Worm (Caenorhabditis elegans) whole organism, late embryonic: Measurements from ENCODE around the gene dpy-7.

Experiments
- C08G9.2 ChIP-seq: sonication (generic microtip); optimal IDR thresholded peaks from 2 replicates; lab custom pipeline; 2016; ENCODE audit warnings: mild to moderate bottlenecking, missing genetic modification characterization, moderate library complexity, missing compliant biosample characterization
- C38D4.7 ChIP-seq: fragments of 200-800 bp; sonication (Bioruptor generic); optimal IDR thresholded peaks from 2 replicates; lab custom pipeline; 2018; ENCODE audit warnings: mild to moderate bottlenecking, missing genetic modification characterization, moderate library complexity, missing compliant biosample characterization
- ceh-18 ChIP-seq: sonication (generic microtip); optimal IDR thresholded peaks from 2 replicates; lab custom pipeline; 2016; ENCODE audit warnings: missing genetic modification characterization, missing compliant biosample characterization
- ceh-2 ChIP-seq: sonication (generic microtip); optimal IDR thresholded peaks from 2 replicates; lab custom pipeline; 2016; ENCODE audit warnings: missing genotype, missing genetic modification characterization, missing compliant biosample characterization
- ceh-24 ChIP-seq: sonication (generic microtip); optimal IDR thresholded peaks from 2 replicates; lab custom pipeline; 2016; ENCODE audit warnings: mild to moderate bottlenecking, missing genetic modification characterization, missing compliant biosample characterization
- ceh-30 ChIP-seq: fragments of 150-350 bp; optimal IDR thresholded peaks from 2 replicates; lab custom pipeline; 2014; ENCODE audit warnings: missing biosample characterization, missing genetic modification characterization
- ceh-6 ChIP-seq: fragments of 200-800 bp; sonication (Bioruptor generic); optimal IDR thresholded peaks from 2 replicates; lab custom pipeline; 2018; ENCODE audit warnings: mild to moderate bottlenecking, missing genetic modification characterization, missing compliant biosample characterization
- ceh-9 ChIP-seq: sonication (generic microtip); optimal IDR thresholded peaks from 2 replicates; lab custom pipeline; 2016; ENCODE audit warnings: mild to moderate bottlenecking, missing genetic modification characterization, inconsistent platforms, missing compliant biosample characterization
- dmd-4 ChIP-seq: sonication (generic microtip); optimal IDR thresholded peaks from 2 replicates; lab custom pipeline; 2016; ENCODE audit warnings: borderline replicate concordance, missing genetic modification characterization, missing compliant biosample characterization
- elt-2 ChIP-seq: sonication (generic microtip); optimal IDR thresholded peaks from 2 replicates; lab custom pipeline; 2016; ENCODE audit warnings: missing genetic modification reagents, missing genetic modification characterization, missing compliant biosample characterization
- eyg-1 ChIP-seq: sonication (generic microtip); optimal IDR thresholded peaks from 2 replicates; lab custom pipeline; 2016; ENCODE audit warnings: missing genotype, missing genetic modification characterization, missing compliant biosample characterization
- fax-1 ChIP-seq: sonication (generic microtip); optimal IDR thresholded peaks from 2 replicates; lab custom pipeline; 2016; ENCODE audit warnings: missing genotype, missing genetic modification characterization, missing compliant biosample characterization
- gmeb-2 ChIP-seq: sonication (generic microtip); optimal IDR thresholded peaks from 2 replicates; lab custom pipeline; 2016; ENCODE audit warnings: missing genetic modification characterization, inconsistent platforms, missing compliant biosample characterization
- nfya-1 ChIP-seq: sonication (generic microtip); optimal IDR thresholded peaks from 2 replicates; lab custom pipeline; 2017; ENCODE audit warnings: missing genetic modification characterization, mild to moderate bottlenecking, missing compliant biosample characterization, antibody characterized with exemption, moderate library complexity
- nhr-11 ChIP-seq: fragments of 150-350 bp; optimal IDR thresholded peaks from 2 replicates; lab custom pipeline; 2014; ENCODE audit warnings: missing biosample characterization, missing genetic modification characterization
- npax-4 ChIP-seq: sonication (generic microtip); optimal IDR thresholded peaks from 2 replicates; lab custom pipeline; 2016; ENCODE audit warnings: missing genetic modification characterization, missing compliant biosample characterization
- pag-3 ChIP-seq: sonication (generic microtip); optimal IDR thresholded peaks from 2 replicates; lab custom pipeline; 2016; ENCODE audit warnings: missing compliant biosample characterization, missing genetic modification characterization, borderline replicate concordance
- pros-1 ChIP-seq: fragments of 150-350 bp; optimal IDR thresholded peaks from 2 replicates; lab custom pipeline; 2014; ENCODE audit warnings: missing biosample characterization, missing genetic modification reagents, missing genetic modification characterization
- ref-2 ChIP-seq: sonication (generic microtip); optimal IDR thresholded peaks from 2 replicates; lab custom pipeline; 2016; ENCODE audit warnings: missing genetic modification characterization, missing compliant biosample characterization
- sox-4 ChIP-seq: sonication (generic microtip); optimal IDR thresholded peaks from 2 replicates; lab custom pipeline; 2017; ENCODE audit warnings: mild to moderate bottlenecking, missing genetic modification characterization, inconsistent platforms, missing compliant biosample characterization
- tbx-2 ChIP-seq: sonication (generic microtip); optimal IDR thresholded peaks from 2 replicates; lab custom pipeline; 2016; ENCODE audit warnings: missing genetic modification characterization, missing compliant biosample characterization
- ttx-3 ChIP-seq: sonication (generic microtip); optimal IDR thresholded peaks from 2 replicates; lab custom pipeline; 2016; ENCODE audit warnings: missing genetic modification reagents, missing genetic modification characterization, missing compliant biosample characterization
- unc-42 ChIP-seq: sonication (generic microtip); optimal IDR thresholded peaks from 2 replicates; lab custom pipeline; 2016; ENCODE audit warnings: missing genotype, missing genetic modification characterization, missing compliant biosample characterization
- unc-55 ChIP-seq: sonication (generic microtip); optimal IDR thresholded peaks from 2 replicates; lab custom pipeline; 2017; ENCODE audit warnings: missing biosample characterization, missing genetic modification reagents, missing genetic modification characterization
- zip-5 ChIP-seq: sonication (generic microtip); optimal IDR thresholded peaks from 2 replicates; lab custom pipeline; 2016; ENCODE audit warnings: missing genetic modification characterization, missing compliant biosample characterization

The dpy-7 gene

ce11 chrX:7537742-7538268, at the start of gene dpy-7:
Gene dpy-7, minus strand, starts transcription at chrX:7537792.
- TF ChIP-seq zip-5 (tag; lab: Kevin White, UChicago) (no peak), eyg-1 (no peak), ceh-2 (tag; lab: Kevin White, UChicago) (no peak), npax-4 (tag; lab: Kevin White, UChicago) (no peak)

ce11 chrX:7586588-7586987, 49.0 kb upstream of the dpy-7 start:
- TF ChIP-seq C08G9.2 (peak; percentile 29), elt-2 (tag; lab: Kevin White, UChicago) (no peak)
- TF ChIP-seq, all 69 proteins: peak for 1

- TF ChIP-seq zip-5 (tag; lab: Kevin White, UChicago) = no peak
- no peak for TF ChIP-seq ceh-6 (GFP tag; lab: Kevin White, UChicago)
- no peak for TF ChIP-seq nfya-1 (tag; lab: Kevin White, UChicago)
Observed at ce11 chrX:7585610-7586259, 48.1 kb upstream of the dpy-7 start, which contains the start of gene adt-2. Gene adt-2, plus strand, starts transcription at chrX:7586209.

- no peak for TF ChIP-seq fax-1 (tag; lab: Kevin White, UChicago)
- TF ChIP-seq unc-55 (GFP tag; lab: Kevin White, UChicago) = no peak
- no peak for TF ChIP-seq pros-1 (tag; lab: Kevin White, UChicago)
- TF ChIP-seq ceh-9 (tag; lab: Kevin White, UChicago) = no peak
- no peak for TF ChIP-seq C38D4.7 (GFP tag; lab: Kevin White, UChicago)
- no peak for TF ChIP-seq ref-2
- no peak for TF ChIP-seq sox-4 (tag; lab: Kevin White, UChicago)
- no peak for TF ChIP-seq pag-3
- TF ChIP-seq ceh-30 (tag; lab: Kevin White, UChicago) = no peak
Observed at ce11 chrX:7583930-7584329, 46.3 kb upstream of the dpy-7 start.

ce11 chrX:7582223-7582622, 44.6 kb upstream of the dpy-7 start:
- no peak for TF ChIP-seq pag-3

ce11 chrX:7578308-7578707, 40.7 kb upstream of the dpy-7 start:
- TF ChIP-seq ttx-3 (tag; lab: Kevin White, UChicago) (no peak), elt-2 (tag; lab: Kevin White, UChicago) (peak; percentile 5), ceh-24 (no peak), unc-42 (tag; lab: Kevin White, UChicago) (no peak), C08G9.2 (no peak), gmeb-2 (tag; lab: Kevin White, UChicago) (no peak), nhr-11 (tag; lab: Kevin White, UChicago) (no peak)

ce11 chrX:7577458-7578158, 40.0 kb upstream of the dpy-7 start:
- TF ChIP-seq tbx-2 (tag; lab: Kevin White, UChicago) (peak; percentile 21), nfya-1 (tag; lab: Kevin White, UChicago) (peak; percentile 4), elt-2 (tag; lab: Kevin White, UChicago) (peak; percentile 11), ceh-18 (tag; lab: Kevin White, UChicago) (no peak), dmd-4 (no peak)

- TF ChIP-seq npax-4 (tag; lab: Kevin White, UChicago) (no peak), elt-2 (tag; lab: Kevin White, UChicago) (peak; percentile 77)
Observed at ce11 chrX:7575939-7576338, 38.3 kb upstream of the dpy-7 start.
